Worm (Caenorhabditis elegans) whole organism, midembryonic: ENCODE data around the gene C01G5.5.

ENCODE experiments used
- T22C8.4 ChIP-seq: fragments of 200-800 bp; sonication (Bioruptor generic); IDR thresholded peaks from 2 replicates; pipeline ENCODE4 v1.3.6; 2022; ENCODE audit warnings: missing genetic modification characterization, missing compliant biosample characterization
- cog-1 ChIP-seq: sonication (generic microtip); optimal IDR thresholded peaks from 2 replicates; lab custom pipeline; 2016; ENCODE audit warnings: missing genetic modification characterization, missing compliant biosample characterization
- klf-2 ChIP-seq: fragments of 200-800 bp; sonication (Bioruptor generic); conservative IDR thresholded peaks from 2 replicates; pipeline ENCODE4 v1.3.6; 2022; ENCODE audit warnings: missing genetic modification reagents, missing genetic modification characterization, missing compliant biosample characterization
- med-1 ChIP-seq: sonication (generic microtip); optimal IDR thresholded peaks from 2 replicates; lab custom pipeline; 2017; ENCODE audit warnings: missing genetic modification characterization, mild to moderate bottlenecking, missing compliant biosample characterization, antibody characterized with exemption, missing genetic modification reagents; ENCODE audit not compliant: insufficient read depth
- ref-1 ChIP-seq: fragments of 200-800 bp; sonication (Bioruptor generic); conservative IDR thresholded peaks from 2 replicates; pipeline ENCODE4 v1.3.6; 2022; ENCODE audit warnings: missing genetic modification reagents, missing genetic modification characterization, missing compliant biosample characterization
- tab-1 ChIP-seq: fragments of 200-800 bp; sonication (Bioruptor generic); IDR thresholded peaks from 2 replicates; pipeline ENCODE4 v1.3.6; 2022; ENCODE audit warnings: missing genetic modification characterization, missing compliant biosample characterization

DNA sequence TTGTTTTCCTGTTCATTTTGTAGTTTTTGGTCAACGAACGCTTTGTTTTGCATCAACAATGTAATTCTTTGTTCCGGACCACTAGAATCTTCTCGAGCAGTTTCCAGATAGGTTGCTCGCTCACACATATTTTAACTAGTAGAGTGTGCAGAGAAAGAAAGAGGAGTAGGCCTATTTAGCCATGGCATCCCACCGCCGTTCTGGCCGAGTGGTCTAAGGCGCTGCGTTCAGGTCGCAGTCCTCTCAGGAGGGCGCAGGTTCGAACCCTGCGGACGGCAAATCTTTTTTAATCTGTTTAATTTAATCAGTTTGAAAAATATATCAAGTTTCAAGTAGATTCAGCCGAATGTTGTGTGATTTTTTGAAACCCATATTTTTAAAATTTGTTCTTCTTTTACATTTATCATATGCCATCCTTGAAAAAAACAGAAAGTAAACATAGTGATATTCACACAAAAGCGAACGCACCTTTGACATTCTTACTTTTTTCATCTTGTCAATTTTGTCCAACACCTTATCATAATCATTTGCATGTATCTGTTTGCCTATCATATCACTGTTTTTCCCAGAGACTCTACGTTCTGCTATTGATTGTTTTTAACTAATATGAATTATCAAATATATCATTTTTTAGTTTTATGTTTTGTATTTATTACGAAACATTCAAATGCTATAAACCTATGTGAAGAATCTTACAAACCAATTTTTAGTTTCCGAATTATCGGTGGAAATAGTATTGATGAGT, 32.4 kb downstream of the C01G5.5 start, which contains the start of gene try-3:
- TF ChIP-seq med-1 (GFP tag; lab: Kevin White, UChicago) (peak; percentile 43), cog-1 (tag; lab: Kevin White, UChicago) (peak; percentile 56), ref-1 (GFP tag; lab: Robert Waterston, UW) (peak; percentile 71; the same call in 1 of the 2 replicates), T22C8.4 (peak; percentile 46; the same call in 1 of the 2 replicates), tab-1 (peak; percentile 85), klf-2 (GFP tag; lab: Robert Waterston, UW) (0 out of 2 replicates have a peak, but pooled peaks have one; percentile 59)
